Worm (Caenorhabditis elegans): ENCODE data around the gene K08D8.3.

DNA sequence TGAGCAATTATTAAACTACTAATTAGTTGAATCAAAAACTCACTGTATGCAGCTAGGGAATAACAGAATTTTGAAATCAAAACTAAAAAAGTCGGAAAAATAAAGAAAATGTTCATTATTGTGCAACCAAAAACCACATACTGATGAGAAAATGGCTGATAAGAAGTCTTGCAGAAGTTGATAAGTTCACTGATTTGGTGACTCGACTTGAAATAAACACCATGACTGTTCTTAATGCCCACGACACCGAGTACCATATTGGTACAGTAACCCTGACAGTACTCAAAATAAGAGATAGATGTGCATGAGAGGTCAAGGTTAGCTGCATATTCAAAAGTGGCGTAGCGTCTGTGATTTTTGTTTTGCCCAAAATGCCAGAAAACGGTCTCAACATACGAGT is 20.4 kb downstream of the K08D8.3 start:
- TF ChIP-seq sptf-2 (GFP tag; optimal IDR thresholded peaks at IDR 0.05) (no peak), ama-1 (optimal IDR thresholded peaks at IDR 0.05) (no peak), ama-1 (GFP tag; optimal IDR thresholded peaks at IDR 0.05) (no peak), nhr-80 (tag; optimal IDR thresholded peaks at IDR 0.05) (no peak), ccch-3 (GFP tag; optimal IDR thresholded peaks at IDR 0.05) (no peak), somi-1 (GFP tag; optimal IDR thresholded peaks at IDR 0.05) (no peak), madf-6 (GFP tag; IDR thresholded peaks at IDR 0.05) (no peak), zfh-2 (GFP tag; conservative IDR thresholded peaks at IDR 0.05) (no peak), him-1 (tag; optimal IDR thresholded peaks at IDR 0.05) (no peak), unc-62 (GFP tag; optimal IDR thresholded peaks at IDR 0.05) (no peak), snpc-4 (GFP tag; optimal IDR thresholded peaks at IDR 0.05) (no peak), snpc-4 (tag; optimal IDR thresholded peaks at IDR 0.05) (no peak), lsl-1 (GFP tag; optimal IDR thresholded peaks at IDR 0.05) (no peak), F49E8.2 (tag; optimal IDR thresholded peaks at IDR 0.05; ENCODE audit: insufficient read depth) (no peak)

Measured in whole organism, young adult.